Fruit fly (Drosophila melanogaster) whole organism, prepupa: ENCODE measurements around the gene CG5958.

Experiments
- CG10631 ChIP-seq: fragments of 200-800 bp; sonication (Bioruptor generic); optimal IDR thresholded peaks from 2 replicates; lab custom pipeline; 2016; ENCODE audit warnings: missing biosample characterization, missing genetic modification characterization
- CG11294 ChIP-seq: fragments of 200-800 bp; sonication (Bioruptor generic); IDR thresholded peaks from 2 replicates; pipeline ENCODE4 v1.3.6; 2022; ENCODE audit warnings: missing biosample characterization, missing genetic modification characterization
- CG11762 ChIP-seq: fragments of 200-800 bp; sonication (Bioruptor generic); optimal IDR thresholded peaks from 3 replicates; lab custom pipeline; 2016; ENCODE audit warnings: missing biosample characterization, missing genetic modification characterization; ENCODE audit not compliant: insufficient read depth
- CG11902 ChIP-seq: fragments of 200-800 bp; sonication (Bioruptor generic); optimal IDR thresholded peaks from 3 replicates; lab custom pipeline; 2016; ENCODE audit warnings: missing biosample characterization, missing genetic modification characterization
- CG15336 ChIP-seq: fragments of 200-800 bp; sonication (Bioruptor generic); IDR thresholded peaks from 2 replicates; pipeline ENCODE4 v1.3.6; 2022; ENCODE audit warnings: missing biosample characterization, missing genetic modification characterization
- CG1621 ChIP-seq: fragments of 200-800 bp; sonication (Bioruptor generic); optimal IDR thresholded peaks from 3 replicates; lab custom pipeline; 2018; ENCODE audit warnings: missing biosample characterization, mild to moderate bottlenecking, missing genetic modification characterization
- CG16779 ChIP-seq: fragments of 200-800 bp; sonication (Bioruptor generic); optimal IDR thresholded peaks from 3 replicates; lab custom pipeline; 2017; ENCODE audit warnings: missing biosample characterization, mild to moderate bottlenecking, missing genetic modification characterization
- CG3032 ChIP-seq: fragments of 200-800 bp; optimal IDR thresholded peaks from 2 replicates; lab custom pipeline; 2019; ENCODE audit warnings: missing biosample characterization, mild to moderate bottlenecking, missing genetic modification characterization, moderate library complexity
- CG32006 ChIP-seq: fragments of 200-800 bp; sonication (Bioruptor generic); optimal IDR thresholded peaks from 3 replicates; lab custom pipeline; 2017; ENCODE audit warnings: missing biosample characterization, mild to moderate bottlenecking, missing genetic modification characterization
- CG34406 ChIP-seq: fragments of 200-800 bp; sonication (Bioruptor generic); optimal IDR thresholded peaks from 3 replicates; lab custom pipeline; 2016; ENCODE audit warnings: missing biosample characterization, missing genetic modification characterization
- CG3919 ChIP-seq: fragments of 200-800 bp; sonication (Bioruptor generic); optimal IDR thresholded peaks from 3 replicates; lab custom pipeline; 2016; ENCODE audit warnings: missing biosample characterization, missing genetic modification characterization
- CG4318 ChIP-seq: fragments of 200-800 bp; sonication (Bioruptor generic); optimal IDR thresholded peaks from 3 replicates; lab custom pipeline; 2017; ENCODE audit warnings: missing biosample characterization, mild to moderate bottlenecking, missing genetic modification characterization
- CG6163 ChIP-seq: fragments of 200-800 bp; sonication (Bioruptor generic); IDR thresholded peaks from 3 replicates; pipeline ENCODE4 v1.3.6; 2022; ENCODE audit warnings: missing biosample characterization, missing genetic modification characterization
- CG6276 ChIP-seq: fragments of 200-800 bp; sonication (Bioruptor generic); optimal IDR thresholded peaks from 2 replicates; lab custom pipeline; 2017; ENCODE audit warnings: missing biosample characterization, mild to moderate bottlenecking, missing genetic modification characterization
- CG6792 ChIP-seq: fragments of 200-800 bp; sonication (Bioruptor generic); optimal IDR thresholded peaks from 3 replicates; lab custom pipeline; 2016; ENCODE audit warnings: missing biosample characterization, missing genetic modification characterization
- CG6808 ChIP-seq: fragments of 200-800 bp; sonication (Bioruptor generic); optimal IDR thresholded peaks from 3 replicates; lab custom pipeline; 2017; ENCODE audit warnings: missing biosample characterization, missing genetic modification characterization, mild to moderate bottlenecking, moderate library complexity, missing genetic modification reagents
- CG6854 ChIP-seq: fragments of 200-800 bp; sonication (Bioruptor generic); optimal IDR thresholded peaks from 2 replicates; lab custom pipeline; 2017; ENCODE audit warnings: missing biosample characterization, mild to moderate bottlenecking, missing genetic modification characterization
- CG8119 ChIP-seq: fragments of 200-800 bp; sonication (Bioruptor generic); IDR thresholded peaks from 3 replicates; pipeline ENCODE4 v1.3.6; 2022; ENCODE audit warnings: missing biosample characterization, missing genetic modification characterization
- CG8319 ChIP-seq: fragments of 200-800 bp; sonication (Bioruptor generic); optimal IDR thresholded peaks from 3 replicates; lab custom pipeline; 2016; ENCODE audit warnings: missing biosample characterization, missing genetic modification characterization
- CG8632 ChIP-seq: fragments of 200-800 bp; sonication (Bioruptor generic); optimal IDR thresholded peaks from 3 replicates; lab custom pipeline; 2016; ENCODE audit warnings: missing biosample characterization, missing genetic modification characterization
- CG9139 ChIP-seq: fragments of 200-800 bp; sonication (Bioruptor generic); optimal IDR thresholded peaks from 3 replicates; lab custom pipeline; 2017; ENCODE audit warnings: missing biosample characterization, mild to moderate bottlenecking, missing genetic modification characterization
- Eip78C ChIP-seq: fragments of 200-800 bp; sonication (Bioruptor generic); peaks from one replicate; lab custom pipeline; 2016; ENCODE audit warnings: missing biosample characterization, missing genetic modification characterization
- Eip93F ChIP-seq: fragments of 200-800 bp; sonication (Bioruptor generic); optimal IDR thresholded peaks from 2 replicates; lab custom pipeline; 2016; ENCODE audit warnings: missing biosample characterization, mild to moderate bottlenecking, missing genetic modification characterization
- Ets21C ChIP-seq: fragments of 200-800 bp; sonication (Bioruptor generic); optimal IDR thresholded peaks from 3 replicates; lab custom pipeline; 2016; ENCODE audit warnings: missing biosample characterization, missing genetic modification characterization
- Ets96B ChIP-seq: fragments of 200-800 bp; optimal IDR thresholded peaks from 2 replicates; lab custom pipeline; 2019; ENCODE audit warnings: missing biosample characterization, mild to moderate bottlenecking, missing genetic modification characterization, moderate library complexity
- Hr38 ChIP-seq: sonication (Bioruptor generic); optimal IDR thresholded peaks from 2 replicates; lab custom pipeline; 2016; ENCODE audit warnings: missing biosample characterization, missing genetic modification characterization
- Hr4 ChIP-seq: fragments of 200-800 bp; sonication (Bioruptor generic); optimal IDR thresholded peaks from 3 replicates; lab custom pipeline; 2016; ENCODE audit warnings: missing biosample characterization, missing genetic modification characterization
- Lpt ChIP-seq: fragments of 200-800 bp; sonication (Bioruptor generic); optimal IDR thresholded peaks from 3 replicates; lab custom pipeline; 2016; ENCODE audit warnings: missing biosample characterization, missing genetic modification characterization
- Met ChIP-seq: fragments of 200-800 bp; sonication (Bioruptor generic); optimal IDR thresholded peaks from 3 replicates; lab custom pipeline; 2016; ENCODE audit warnings: missing biosample characterization, missing genetic modification characterization
- OdsH ChIP-seq: fragments of 200-800 bp; sonication (Bioruptor generic); optimal IDR thresholded peaks from 3 replicates; lab custom pipeline; 2016; ENCODE audit warnings: missing biosample characterization, missing genetic modification characterization
- Smox ChIP-seq: fragments of 200-800 bp; sonication (Bioruptor generic); optimal IDR thresholded peaks from 3 replicates; lab custom pipeline; 2016; ENCODE audit warnings: missing biosample characterization, missing genetic modification characterization
- Sox102F ChIP-seq: fragments of 200-800 bp; sonication (Bioruptor generic); optimal IDR thresholded peaks from 2 replicates; lab custom pipeline; 2016; ENCODE audit warnings: missing biosample characterization, mild to moderate bottlenecking, missing genetic modification characterization
- Sox15 ChIP-seq: fragments of 200-800 bp; sonication (Bioruptor generic); optimal IDR thresholded peaks from 3 replicates; lab custom pipeline; 2016; ENCODE audit warnings: missing biosample characterization, missing genetic modification characterization
- cyc ChIP-seq: fragments of 200-800 bp; sonication (Bioruptor generic); optimal IDR thresholded peaks from 3 replicates; lab custom pipeline; 2016; ENCODE audit warnings: missing biosample characterization, missing genetic modification characterization
- dac ChIP-seq: fragments of 200-800 bp; sonication (Bioruptor generic); optimal IDR thresholded peaks from 2 replicates; lab custom pipeline; 2017; ENCODE audit warnings: missing biosample characterization, mild to moderate bottlenecking, missing genetic modification characterization
- dsx ChIP-seq: fragments of 200-800 bp; optimal IDR thresholded peaks from 3 replicates; lab custom pipeline; 2019; ENCODE audit warnings: missing biosample characterization, mild to moderate bottlenecking, missing genetic modification characterization, moderate library complexity; ENCODE audit not compliant: poor library complexity, severe bottlenecking
- esn ChIP-seq: fragments of 200-800 bp; sonication (Bioruptor generic); optimal IDR thresholded peaks from 2 replicates; lab custom pipeline; 2016; ENCODE audit warnings: missing biosample characterization, mild to moderate bottlenecking, missing genetic modification characterization, moderate library complexity
- fd59A ChIP-seq: fragments of 200-800 bp; sonication (Bioruptor generic); optimal IDR thresholded peaks from 2 replicates; lab custom pipeline; 2017; ENCODE audit warnings: missing biosample characterization, mild to moderate bottlenecking, missing genetic modification characterization, missing genetic modification reagents
- fd85E ChIP-seq: fragments of 200-800 bp; sonication (Bioruptor generic); optimal IDR thresholded peaks from 3 replicates; lab custom pipeline; 2016; ENCODE audit warnings: missing biosample characterization, missing genetic modification characterization
- fkh ChIP-seq: fragments of 200-800 bp; sonication (Bioruptor generic); optimal IDR thresholded peaks from 3 replicates; lab custom pipeline; 2017; ENCODE audit warnings: missing biosample characterization, mild to moderate bottlenecking, missing genetic modification characterization, moderate library complexity
- lz ChIP-seq: fragments of 200-800 bp; sonication (Bioruptor generic); optimal IDR thresholded peaks from 3 replicates; lab custom pipeline; 2016; ENCODE audit warnings: missing biosample characterization, missing genetic modification characterization
- net ChIP-seq: fragments of 200-800 bp; sonication (Bioruptor generic); optimal IDR thresholded peaks from 3 replicates; lab custom pipeline; 2016; ENCODE audit warnings: missing biosample characterization, missing genetic modification characterization
- pdm3 ChIP-seq: fragments of 200-800 bp; sonication (Bioruptor generic); optimal IDR thresholded peaks from 3 replicates; lab custom pipeline; 2016; ENCODE audit warnings: missing biosample characterization, missing genetic modification characterization
- spab ChIP-seq: fragments of 200-800 bp; sonication (Bioruptor generic); optimal IDR thresholded peaks from 2 replicates; lab custom pipeline; 2017; ENCODE audit warnings: missing biosample characterization, mild to moderate bottlenecking, missing genetic modification characterization, missing genetic modification reagents
- svp ChIP-seq: fragments of 200-800 bp; sonication (Bioruptor generic); peaks from one replicate; lab custom pipeline; 2016; ENCODE audit warnings: missing biosample characterization, missing genetic modification characterization
- vri ChIP-seq: fragments of 200-800 bp; sonication (Bioruptor generic); optimal IDR thresholded peaks from 3 replicates; lab custom pipeline; 2016; ENCODE audit warnings: missing biosample characterization, mild to moderate bottlenecking, missing genetic modification characterization

The CG5958 gene

dm6 chr2L:7424907-7425689, 8.2 kb downstream of the CG5958 start (continued):
- TF ChIP-seq CG6854 (GFP tag; lab: Kevin White, UChicago) (no peak), net (GFP tag; lab: Kevin White, UChicago) (peak; percentile 77), CG6792 (GFP tag; lab: Kevin White, UChicago) (peak; percentile 81), Ets21C (GFP tag; lab: Kevin White, UChicago) (peak; percentile 87), Sox102F (GFP tag; lab: Kevin White, UChicago) (peak; percentile 90), CG11902 (GFP tag; lab: Kevin White, UChicago) (peak; percentile 76), Smox (GFP tag; lab: Kevin White, UChicago) (peak; percentile 87), CG4318 (peak; percentile 13), Eip78C (GFP tag; lab: Kevin White, UChicago) (peak; percentile 92), CG3919 (GFP tag; lab: Kevin White, UChicago) (peak; percentile 85), CG10631 (GFP tag; lab: Kevin White, UChicago) (peak; percentile 69), OdsH (peak; percentile 79), lz (GFP tag; lab: Kevin White, UChicago) (peak; percentile 93), Met (peak; percentile 91), CG3032 (tag; lab: Kevin White, UChicago) (peak; percentile 56), Hr4 (GFP tag; lab: Kevin White, UChicago) (peak; percentile 68), pdm3 (GFP tag; lab: Kevin White, UChicago) (peak; percentile 84), fkh (GFP tag; lab: Kevin White, UChicago) (no peak), Sox15 (peak; percentile 78), Eip93F (GFP tag; lab: Kevin White, UChicago) (peak; percentile 8), CG6808 (GFP tag; lab: Kevin White, UChicago) (peak; percentile 13), dac (GFP tag; lab: Kevin White, UChicago) (peak; percentile 37), CG8632 (GFP tag; lab: Kevin White, UChicago) (peak; percentile 62), svp (peak; percentile 96), CG11762 (GFP tag; lab: Kevin White, UChicago) (peak; percentile 29), CG16779 (tag; lab: Kevin White, UChicago) (peak; percentile 33), esn (GFP tag; lab: Kevin White, UChicago) (peak; percentile 94), CG34406 (GFP tag; lab: Kevin White, UChicago) (peak; percentile 77), CG6276 (GFP tag; lab: Kevin White, UChicago) (peak; percentile 54), dsx (GFP tag; lab: Kevin White, UChicago) (peak; percentile 29), Ets96B (tag; lab: Kevin White, UChicago) (peak; percentile 56), Hr38 (no peak), CG1621 (tag; lab: Kevin White, UChicago) (peak; percentile 46), CG8319 (GFP tag; lab: Kevin White, UChicago) (peak; percentile 70), CG11294 (peak; percentile 70; the same call in 1 of the 2 replicates), fd85E (GFP tag; lab: Kevin White, UChicago) (no peak), fd59A (GFP tag; lab: Kevin White, UChicago) (peak; percentile 44), CG6163 (GFP tag; lab: Robert Waterston, UW) (peak; percentile 92)
- TF ChIP-seq, all 60 proteins: peak for 55

- peak; percentile 41; the same call in 1 of the 3 replicates for TF ChIP-seq CG8119
- no peak for TF ChIP-seq CG16779 (tag; lab: Kevin White, UChicago)
- peak; percentile 52 for TF ChIP-seq net (GFP tag; lab: Kevin White, UChicago)
- TF ChIP-seq cyc (GFP tag; lab: Kevin White, UChicago), result peak; percentile 35
- no peak for TF ChIP-seq Ets21C (GFP tag; lab: Kevin White, UChicago)
- TF ChIP-seq CG6163 (GFP tag; lab: Robert Waterston, UW), result peak; percentile 57
- TF ChIP-seq vri (GFP tag; lab: Kevin White, UChicago), result peak; percentile 6
- TF ChIP-seq CG32006 (GFP tag; lab: Kevin White, UChicago), result peak; percentile 75
- TF ChIP-seq CG6854 (GFP tag; lab: Kevin White, UChicago), result no peak
- no peak for TF ChIP-seq CG11762 (GFP tag; lab: Kevin White, UChicago)
- TF ChIP-seq CG15336 (GFP tag; lab: Robert Waterston, UW), result peak; percentile 63
- peak; percentile 36 for TF ChIP-seq CG6792 (GFP tag; lab: Kevin White, UChicago)
- peak; percentile 64 for TF ChIP-seq OdsH
- TF ChIP-seq fd85E (GFP tag; lab: Kevin White, UChicago), result no peak
- TF ChIP-seq CG9139, result no peak
- TF ChIP-seq Hr38, result no peak
- TF ChIP-seq fkh (GFP tag; lab: Kevin White, UChicago), result no peak
- peak; percentile 13 for TF ChIP-seq Smox (GFP tag; lab: Kevin White, UChicago)
- peak; percentile 4 for TF ChIP-seq CG8319 (GFP tag; lab: Kevin White, UChicago)
- TF ChIP-seq Ets96B (tag; lab: Kevin White, UChicago), result peak; percentile 36
- peak; percentile 32 for TF ChIP-seq spab (GFP tag; lab: Kevin White, UChicago)
- TF ChIP-seq Lpt (GFP tag; lab: Kevin White, UChicago), result no peak
- TF ChIP-seq CG34406 (GFP tag; lab: Kevin White, UChicago), result no peak
These were observed 8.9 kb downstream of the CG5958 start for dm6 chr2L:7424282-7424905.
